Worm (Caenorhabditis elegans) whole organism, young adult: Measurements from ENCODE around the gene W06D12.6.

Source experiments
- B0261.1 ChIP-seq: sonication (generic microtip); optimal IDR thresholded peaks from 2 replicates; lab custom pipeline; 2016; ENCODE audit warnings: mild to moderate bottlenecking, missing genetic modification characterization, moderate library complexity, missing compliant biosample characterization
- C17E4.6 ChIP-seq: fragments of 200-800 bp; sonication (Bioruptor generic); IDR thresholded peaks from 2 replicates; pipeline ENCODE4 v1.3.6; 2022; ENCODE audit warnings: missing genetic modification reagents, missing genetic modification characterization, missing compliant biosample characterization
- D2030.7 ChIP-seq: fragments of 200-800 bp; sonication (Bioruptor generic); IDR thresholded peaks from 2 replicates; pipeline ENCODE4 v1.3.6; 2022; ENCODE audit warnings: missing genetic modification reagents, missing genetic modification characterization, missing compliant biosample characterization
- F10E7.11 ChIP-seq: sonication (generic microtip); optimal IDR thresholded peaks from 2 replicates; lab custom pipeline; 2017; ENCODE audit warnings: mild to moderate bottlenecking, missing genetic modification characterization, moderate library complexity, missing compliant biosample characterization
- F33H1.4 ChIP-seq: fragments of 200-800 bp; sonication (Bioruptor generic); IDR thresholded peaks from 2 replicates; pipeline ENCODE4 v1.3.6; 2022; ENCODE audit warnings: missing genetic modification reagents, missing genetic modification characterization, missing compliant biosample characterization
- F49E8.2 ChIP-seq: sonication (generic microtip); optimal IDR thresholded peaks from 3 replicates; lab custom pipeline; 2017; ENCODE audit warnings: missing genetic modification characterization, mild to moderate bottlenecking, missing compliant biosample characterization, antibody characterized with exemption, moderate library complexity; ENCODE audit not compliant: insufficient read depth
- F57A8.1 ChIP-seq: fragments of 200-800 bp; sonication (Bioruptor generic); optimal IDR thresholded peaks from 2 replicates; lab custom pipeline; 2018; ENCODE audit warnings: mild to moderate bottlenecking, missing genetic modification characterization, moderate library complexity, missing compliant biosample characterization
- K11D2.4 ChIP-seq: fragments of 200-800 bp; sonication (Bioruptor generic); IDR thresholded peaks from 2 replicates; pipeline ENCODE4 v1.3.6; 2022; ENCODE audit warnings: missing genetic modification reagents, missing genetic modification characterization, missing compliant biosample characterization
- K12H6.12 ChIP-seq: fragments of 200-800 bp; sonication (Bioruptor generic); optimal IDR thresholded peaks from 2 replicates; lab custom pipeline; 2018; ENCODE audit warnings: mild to moderate bottlenecking, missing genetic modification characterization, missing compliant biosample characterization
- Y53F4B.3 ChIP-seq: fragments of 200-800 bp; sonication (Bioruptor generic); IDR thresholded peaks from 2 replicates; pipeline ENCODE4 v1.3.6; 2022; ENCODE audit warnings: missing genetic modification reagents, missing genetic modification characterization, missing compliant biosample characterization
- Y53G8AR.9 ChIP-seq: fragments of 200-800 bp; sonication (Bioruptor generic); conservative IDR thresholded peaks from 2 replicates; pipeline ENCODE4 v1.3.6; 2022; ENCODE audit warnings: missing genetic modification reagents, missing genetic modification characterization, missing compliant biosample characterization
- Y56A3A.18 ChIP-seq: fragments of 200-800 bp; sonication (Bioruptor generic); IDR thresholded peaks from 2 replicates; pipeline ENCODE4 v1.3.6; 2022; ENCODE audit warnings: missing genetic modification reagents, missing genetic modification characterization, missing compliant biosample characterization
- Y95B8A.8 ChIP-seq: fragments of 200-800 bp; sonication (Bioruptor generic); IDR thresholded peaks from 2 replicates; pipeline ENCODE4 v1.3.6; 2022; ENCODE audit warnings: missing genetic modification reagents, missing genetic modification characterization, missing compliant biosample characterization
- athp-1 ChIP-seq: sonication (generic microtip); optimal IDR thresholded peaks from 2 replicates; lab custom pipeline; 2017; ENCODE audit warnings: mild to moderate bottlenecking, missing genetic modification characterization, missing compliant biosample characterization
- attf-6 ChIP-seq: fragments of 200-800 bp; sonication (Bioruptor generic); IDR thresholded peaks from 2 replicates; pipeline ENCODE4 v1.3.6; 2022; ENCODE audit warnings: missing genetic modification reagents, missing genetic modification characterization, missing compliant biosample characterization
- ceh-40 ChIP-seq: fragments of 200-800 bp; sonication (Bioruptor generic); IDR thresholded peaks from 2 replicates; pipeline ENCODE4 v1.3.6; 2022; ENCODE audit warnings: missing genetic modification characterization, missing compliant biosample characterization
- die-1 ChIP-seq: sonication (generic microtip); optimal IDR thresholded peaks from 2 replicates; lab custom pipeline; 2016; ENCODE audit warnings: missing genotype, mild to moderate bottlenecking, missing genetic modification characterization, missing compliant biosample characterization
- egl-18 ChIP-seq: fragments of 200-800 bp; sonication (Bioruptor generic); IDR thresholded peaks from 2 replicates; pipeline ENCODE4 v1.3.6; 2022; ENCODE audit warnings: missing genetic modification reagents, missing genetic modification characterization, missing compliant biosample characterization
- fkh-3 ChIP-seq: sonication (generic microtip); optimal IDR thresholded peaks from 2 replicates; lab custom pipeline; 2016; ENCODE audit warnings: mild to moderate bottlenecking, missing genetic modification characterization, missing compliant biosample characterization
- him-1 ChIP-seq: sonication (generic microtip); optimal IDR thresholded peaks from 2 replicates; lab custom pipeline; 2016; ENCODE audit warnings: missing genotype, missing genetic modification reagents, missing genetic modification characterization, missing compliant biosample characterization
- hlh-12 ChIP-seq: sonication (generic microtip); optimal IDR thresholded peaks from 2 replicates; lab custom pipeline; 2016; ENCODE audit warnings: missing genetic modification characterization, missing compliant biosample characterization
- hmg-1.2 ChIP-seq: fragments of 200-800 bp; sonication (Bioruptor generic); IDR thresholded peaks from 2 replicates; pipeline ENCODE4 v1.3.6; 2022; ENCODE audit warnings: missing genetic modification reagents, missing genetic modification characterization, missing compliant biosample characterization
- lin-26 ChIP-seq: fragments of 200-800 bp; sonication (Bioruptor generic); IDR thresholded peaks from 2 replicates; pipeline ENCODE4 v1.3.6; 2022; ENCODE audit warnings: missing genetic modification reagents, missing genetic modification characterization, missing compliant biosample characterization
- lin-54 ChIP-seq: fragments of 200-800 bp; sonication (Bioruptor generic); optimal IDR thresholded peaks from 2 replicates; lab custom pipeline; 2018; ENCODE audit warnings: mild to moderate bottlenecking, missing genetic modification characterization, missing compliant biosample characterization
- lsl-1 ChIP-seq: fragments of 200-800 bp; sonication (Bioruptor generic); optimal IDR thresholded peaks from 2 replicates; lab custom pipeline; 2018; ENCODE audit warnings: mild to moderate bottlenecking, missing genetic modification characterization, moderate library complexity, missing compliant biosample characterization
- madf-10 ChIP-seq: sonication (generic microtip); optimal IDR thresholded peaks from 2 replicates; lab custom pipeline; 2016; ENCODE audit warnings: mild to moderate bottlenecking, missing genetic modification characterization, missing compliant biosample characterization
- madf-3 ChIP-seq: fragments of 200-800 bp; sonication (Bioruptor generic); IDR thresholded peaks from 2 replicates; pipeline ENCODE4 v1.3.6; 2022; ENCODE audit warnings: missing genetic modification reagents, missing genetic modification characterization, missing compliant biosample characterization
- madf-6 ChIP-seq: fragments of 200-800 bp; sonication (Bioruptor generic); IDR thresholded peaks from 2 replicates; pipeline ENCODE4 v1.3.6; 2022; ENCODE audit warnings: missing genetic modification reagents, missing genetic modification characterization, missing compliant biosample characterization
- nhr-120 ChIP-seq: fragments of 200-800 bp; sonication (Bioruptor generic); IDR thresholded peaks from 2 replicates; pipeline ENCODE4 v1.3.6; 2022; ENCODE audit warnings: missing genetic modification characterization, missing compliant biosample characterization
- nhr-90 ChIP-seq: sonication (generic microtip); optimal IDR thresholded peaks from 2 replicates; lab custom pipeline; 2016; ENCODE audit warnings: missing genotype, mild to moderate bottlenecking, missing genetic modification characterization, missing compliant biosample characterization
- pbrm-1 ChIP-seq: fragments of 200-800 bp; sonication (Bioruptor generic); IDR thresholded peaks from 2 replicates; pipeline ENCODE4 v1.3.6; 2022; ENCODE audit warnings: missing genetic modification reagents, missing genetic modification characterization, missing compliant biosample characterization
- rec-8 ChIP-seq, 2 experiments: sonication (generic microtip); optimal IDR thresholded peaks; 2 replicates each; lab custom pipeline; 2016; ENCODE audit warnings: mild to moderate bottlenecking in 2 of 2, missing genetic modification characterization in 2 of 2, missing genetic modification reagents in 2 of 2, missing genotype in 2 of 2, missing biosample characterization in 1 of 2, missing compliant biosample characterization in 1 of 2, moderate library complexity in 1 of 2
- rpc-1 ChIP-seq, 2 experiments: fragments of 150-350 bp in 1 of 2; sonication (generic microtip) in 1 of 2; optimal IDR thresholded peaks; 2 replicates each; lab custom pipeline; 2014 to 2018; ENCODE audit warnings: missing biosample characterization in 1 of 2, missing genetic modification characterization in 1 of 2, missing genetic modification reagents in 1 of 2, missing genotype in 1 of 2
- sea-2 ChIP-seq: fragments of 200-800 bp; sonication (Bioruptor generic); IDR thresholded peaks from 2 replicates; pipeline ENCODE4 v1.3.6; 2022; ENCODE audit warnings: missing genetic modification characterization, missing compliant biosample characterization
- sptf-2 ChIP-seq: fragments of 200-800 bp; sonication (Bioruptor generic); optimal IDR thresholded peaks from 2 replicates; lab custom pipeline; 2018; ENCODE audit warnings: mild to moderate bottlenecking, missing genetic modification characterization, missing compliant biosample characterization
- tbp1 ChIP-seq: fragments of 200-800 bp; sonication (Bioruptor generic); optimal IDR thresholded peaks from 2 replicates; lab custom pipeline; 2018; ENCODE audit warnings: mild to moderate bottlenecking, missing genetic modification characterization, missing compliant biosample characterization
- ztf-18 ChIP-seq: sonication (generic microtip); optimal IDR thresholded peaks from 2 replicates; lab custom pipeline; 2016; ENCODE audit warnings: missing genotype, mild to moderate bottlenecking, missing genetic modification characterization, missing compliant biosample characterization
- ztf-25 ChIP-seq: fragments of 200-800 bp; sonication (Bioruptor generic); IDR thresholded peaks from 2 replicates; pipeline ENCODE4 v1.3.6; 2022; ENCODE audit warnings: missing genetic modification reagents, missing genetic modification characterization, missing compliant biosample characterization
- ztf-3 ChIP-seq: fragments of 200-800 bp; sonication (Bioruptor generic); optimal IDR thresholded peaks from 2 replicates; lab custom pipeline; 2018; ENCODE audit warnings: mild to moderate bottlenecking, missing genetic modification characterization, missing compliant biosample characterization

Gene W06D12.6

DNA sequence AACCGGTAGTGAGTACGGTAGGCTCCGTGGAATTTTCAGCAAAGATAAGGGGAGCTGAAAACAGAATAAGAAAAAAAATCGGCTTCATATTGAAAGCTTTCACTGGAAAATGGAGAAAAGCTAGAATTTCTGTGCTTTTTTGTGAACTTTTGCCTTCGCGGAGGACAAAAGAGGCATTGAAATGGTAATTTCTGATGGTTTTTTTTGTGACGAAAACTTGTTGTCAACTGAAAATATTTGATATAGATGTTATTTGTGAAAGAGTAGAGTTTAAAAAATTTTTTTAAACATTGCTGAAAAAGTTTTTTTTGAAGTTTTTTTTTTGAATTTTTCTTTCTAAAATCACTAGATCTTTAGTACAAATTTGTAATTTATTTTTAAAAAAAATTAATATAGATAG is 19.1 kb upstream of the W06D12.6 start, which contains the start of gene F59A1.18 (continued):
- TF ChIP-seq Y53G8AR.9 (no peak), K11D2.4 (no peak), sea-2 (GFP tag; lab: Robert Waterston, UW) (no peak), F10E7.11 (no peak)

ce11 chrV:17687398-17687797 is 18.5 kb upstream of the W06D12.6 start:
- TF ChIP-seq madf-3 (0 out of 2 replicates have a peak, but pooled peaks have one; percentile 44), pbrm-1 (GFP tag; lab: Robert Waterston, UW) (peak; percentile 40; the same call in 1 of the 2 replicates), hlh-12 (tag; lab: Kevin White, UChicago) (peak; percentile 59), tbp1 (peak; percentile 84), nhr-90 (tag; lab: Kevin White, UChicago) (peak; percentile 22), ztf-25 (peak; percentile 43; the same call in 1 of the 2 replicates), Y53F4B.3 (GFP tag; lab: Robert Waterston, UW) (0 out of 2 replicates have a peak, but pooled peaks have one; percentile 30), rec-8 (tag; optimal IDR thresholded peaks at IDR 0.05; lab: Kevin White, UChicago) (peak in 1 of 2 experiments; percentile 11), rpc-1 (optimal IDR thresholded peaks at IDR 0.05; lab: Kevin White, UChicago) (peak; percentile 52), rpc-1 (tag; optimal IDR thresholded peaks at IDR 0.05; lab: Kevin White, UChicago) (peak; percentile 84), athp-1 (peak; percentile 29), die-1 (peak; percentile 76), him-1 (tag; lab: Kevin White, UChicago) (peak; percentile 6), madf-6 (GFP tag; lab: Robert Waterston, UW) (peak; percentile 38; the same call in 1 of the 2 replicates), attf-6 (GFP tag; lab: Robert Waterston, UW) (peak; percentile 86), lin-26 (GFP tag; lab: Robert Waterston, UW) (peak; percentile 88), D2030.7 (GFP tag; lab: Robert Waterston, UW) (0 out of 2 replicates have a peak, but pooled peaks have one; percentile 21), ztf-18 (peak; percentile 35), hmg-1.2 (GFP tag; lab: Robert Waterston, UW) (peak; percentile 36), lsl-1 (peak; percentile 19), B0261.1 (tag; lab: Kevin White, UChicago) (peak; percentile 65)

DNA sequence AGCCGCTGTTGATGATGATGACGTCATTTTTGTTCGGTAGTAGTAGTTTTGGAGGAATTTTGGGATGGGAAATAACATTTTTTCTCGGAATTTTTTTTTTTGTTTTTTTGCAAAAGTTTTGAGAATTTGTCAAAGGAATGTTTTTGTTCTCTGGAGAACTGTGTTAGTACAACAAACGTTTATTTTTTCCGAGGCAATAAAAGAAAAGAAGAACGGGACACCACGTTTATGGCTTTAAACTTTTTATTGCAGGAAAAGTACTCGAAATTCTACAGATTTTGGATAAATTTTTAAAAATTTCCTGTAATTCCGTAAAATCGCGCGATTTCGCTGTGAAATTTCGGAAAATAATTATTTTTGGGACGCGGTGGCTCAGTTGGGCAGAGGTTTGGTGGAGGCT is 15.0 kb upstream of the W06D12.6 start, which contains the start of gene F59A1.13:
TSS of gene F59A1.13 (minus strand) at position 101 of the 400 bp plus-strand sequence.
- no peak for TF ChIP-seq madf-10 (tag; lab: Kevin White, UChicago)
- no peak for TF ChIP-seq Y56A3A.18 (GFP tag; lab: Robert Waterston, UW)
- TF ChIP-seq F33H1.4 (GFP tag; lab: Robert Waterston, UW) = no peak
- TF ChIP-seq F49E8.2 = no peak
- TF ChIP-seq lin-54 = no peak
- no peak for TF ChIP-seq fkh-3 (tag; lab: Kevin White, UChicago)
- no peak for TF ChIP-seq rec-8 (tag; optimal IDR thresholded peaks at IDR 0.05; lab: Kevin White, UChicago)
- no peak for TF ChIP-seq C17E4.6 (GFP tag; lab: Robert Waterston, UW)
- TF ChIP-seq ceh-40 (GFP tag; lab: Robert Waterston, UW) = no peak
- TF ChIP-seq Y95B8A.8 (GFP tag; lab: Robert Waterston, UW) = no peak
- no peak for TF ChIP-seq F57A8.1 (GFP tag; lab: Kevin White, UChicago)
- TF ChIP-seq K12H6.12 (tag; lab: Kevin White, UChicago) = no peak
- no peak for TF ChIP-seq egl-18 (GFP tag; lab: Robert Waterston, UW)
- no peak for TF ChIP-seq lsl-1
- TF ChIP-seq ztf-3 (GFP tag; lab: Kevin White, UChicago) = no peak
- TF ChIP-seq ztf-18 = no peak
- TF ChIP-seq nhr-120 (GFP tag; lab: Robert Waterston, UW) = no peak
- no peak for TF ChIP-seq him-1 (tag; lab: Kevin White, UChicago)
- no peak for TF ChIP-seq sptf-2
- TF ChIP-seq, all 124 proteins: peak for 0
